Worm (Caenorhabditis elegans) whole organism, L1 larva: ENCODE results near the gene C18F10.2.
A peak's percentile ranks its signal among the peaks of the same experiment; 100 is the strongest.

Experiments
- C16A3.4 ChIP-seq: fragments of 150-350 bp; optimal IDR thresholded peaks from 2 replicates; lab custom pipeline; 2014; ENCODE audit warnings: missing biosample characterization, missing genetic modification characterization
- C34B4.2 ChIP-seq: sonication (generic microtip); optimal IDR thresholded peaks from 2 replicates; lab custom pipeline; 2017; ENCODE audit warnings: mild to moderate bottlenecking, missing genetic modification characterization, missing compliant biosample characterization
- Y116A8C.19 ChIP-seq: sonication (generic microtip); optimal IDR thresholded peaks from 2 replicates; lab custom pipeline; 2016; ENCODE audit warnings: missing compliant biosample characterization, missing genetic modification characterization, borderline replicate concordance
- aha-1 ChIP-seq: fragments of 150-350 bp; optimal IDR thresholded peaks from 2 replicates; lab custom pipeline; 2014; ENCODE audit warnings: missing biosample characterization, missing genetic modification characterization
- ama-1 ChIP-seq: fragments of 150-350 bp; optimal IDR thresholded peaks from 2 replicates; lab custom pipeline; 2014
- blmp-1 ChIP-seq: fragments of 150-350 bp; optimal IDR thresholded peaks from 2 replicates; lab custom pipeline; 2014; ENCODE audit warnings: missing biosample characterization, missing genetic modification characterization
- ceh-82 ChIP-seq, 3 experiments: fragments of 150-350 bp in 1 of 3; sonication (generic microtip) in 2 of 3; optimal IDR thresholded peaks; 2 replicates each; lab custom pipeline; 2014 to 2017; ENCODE audit warnings: missing biosample characterization in 3 of 3, missing genetic modification characterization in 3 of 3
- ces-1 ChIP-seq: fragments of 150-350 bp; optimal IDR thresholded peaks from 2 replicates; lab custom pipeline; 2014; ENCODE audit warnings: missing biosample characterization, missing genetic modification reagents, missing genetic modification characterization
- dpl-1 ChIP-seq, 3 experiments: fragments of 150-350 bp in 2 of 3; sonication (generic microtip) in 1 of 3; optimal IDR thresholded peaks; 2 replicates each; lab custom pipeline; 2014 to 2017; ENCODE audit warnings: missing biosample characterization in 3 of 3, missing genetic modification characterization in 3 of 3, missing genetic modification reagents in 3 of 3
- dsc-1 ChIP-seq: sonication (generic microtip); optimal IDR thresholded peaks from 2 replicates; lab custom pipeline; 2016; ENCODE audit warnings: mild to moderate bottlenecking, missing genetic modification characterization, missing compliant biosample characterization
- efl-1 ChIP-seq, 4 experiments: fragments of 150-350 bp; optimal IDR thresholded peaks in 3 of 4; peaks in 1 of 4; 1 replicate in 1 of 4; 2 replicates in 3 of 4; lab custom pipeline; 2014; ENCODE audit warnings: missing biosample characterization in 2 of 4, missing genetic modification characterization in 2 of 4, missing genetic modification reagents in 2 of 4
- egl-13 ChIP-seq: sonication (generic microtip); optimal IDR thresholded peaks from 2 replicates; lab custom pipeline; 2016; ENCODE audit warnings: missing genotype, missing genetic modification reagents, missing genetic modification characterization, missing compliant biosample characterization
- egl-27 ChIP-seq, 2 experiments: fragments of 150-350 bp in 1 of 2; sonication (generic microtip); optimal IDR thresholded peaks; 3 replicates each; lab custom pipeline; 2017 to 2018; ENCODE audit warnings: missing biosample characterization in 2 of 2, missing genetic modification characterization in 2 of 2, missing genetic modification reagents in 2 of 2
- elt-2 ChIP-seq: sonication (generic microtip); optimal IDR thresholded peaks from 2 replicates; lab custom pipeline; 2016; ENCODE audit warnings: missing genetic modification characterization, mild to moderate bottlenecking, inconsistent platforms, missing compliant biosample characterization, missing genetic modification reagents
- elt-3 ChIP-seq, 6 experiments: fragments of 150-350 bp in 1 of 6; sonication (generic microtip); optimal IDR thresholded peaks; 2 replicates each; lab custom pipeline; 2017 to 2018; ENCODE audit warnings: missing biosample characterization in 6 of 6, missing genetic modification characterization in 6 of 6, inconsistent platforms in 1 of 6
- ets-5 ChIP-seq: fragments of 200-800 bp; sonication (Bioruptor generic); IDR thresholded peaks from 2 replicates; pipeline ENCODE4 v1.3.6; 2022; ENCODE audit warnings: missing genetic modification characterization, missing compliant biosample characterization
- fos-1 ChIP-seq: fragments of 150-350 bp; optimal IDR thresholded peaks from 2 replicates; lab custom pipeline; 2014; ENCODE audit warnings: missing biosample characterization, missing genetic modification characterization
- grh-1 ChIP-seq: fragments of 200-800 bp; sonication (Bioruptor generic); IDR thresholded peaks from 2 replicates; pipeline ENCODE4 v1.3.6; 2022; ENCODE audit warnings: missing genetic modification reagents, missing genetic modification characterization, missing compliant biosample characterization
- hlh-17 ChIP-seq: fragments of 200-800 bp; sonication (Bioruptor generic); optimal IDR thresholded peaks from 2 replicates; lab custom pipeline; 2018; ENCODE audit warnings: missing genetic modification characterization, mild to moderate bottlenecking, missing compliant biosample characterization, moderate library complexity, borderline replicate concordance
- hlh-4 ChIP-seq: sonication (generic microtip); optimal IDR thresholded peaks from 2 replicates; lab custom pipeline; 2016; ENCODE audit warnings: mild to moderate bottlenecking, missing genetic modification characterization, missing compliant biosample characterization
- lin-15B ChIP-seq: fragments of 150-350 bp; sonication (generic microtip); optimal IDR thresholded peaks from 3 replicates; lab custom pipeline; 2014; ENCODE audit warnings: missing biosample characterization, missing genetic modification characterization
- lin-35 ChIP-seq, 2 experiments: fragments of 150-350 bp; optimal IDR thresholded peaks; 2 replicates each; lab custom pipeline; 2014; ENCODE audit warnings: missing biosample characterization in 2 of 2, missing genetic modification characterization in 2 of 2, missing genetic modification reagents in 2 of 2
- lsy-2 ChIP-seq, 2 experiments: fragments of 150-350 bp; optimal IDR thresholded peaks; 2 replicates each; lab custom pipeline; 2014; ENCODE audit warnings: missing biosample characterization in 2 of 2, missing genetic modification characterization in 2 of 2
- mdl-1 ChIP-seq, 2 experiments: fragments of 150-350 bp; optimal IDR thresholded peaks; 2 replicates each; lab custom pipeline; 2014 to 2017; ENCODE audit warnings: missing biosample characterization in 2 of 2, missing genetic modification characterization in 2 of 2, inconsistent platforms in 1 of 2
- mep-1 ChIP-seq: fragments of 150-350 bp; optimal IDR thresholded peaks from 2 replicates; lab custom pipeline; 2014; ENCODE audit warnings: missing biosample characterization, missing genetic modification characterization
- nhr-28 ChIP-seq: fragments of 150-350 bp; optimal IDR thresholded peaks from 2 replicates; lab custom pipeline; 2014; ENCODE audit warnings: missing biosample characterization, missing genetic modification characterization
- nhr-47 ChIP-seq: sonication (generic microtip); optimal IDR thresholded peaks from 2 replicates; lab custom pipeline; 2016; ENCODE audit warnings: mild to moderate bottlenecking, missing genetic modification characterization, moderate library complexity, missing compliant biosample characterization
- nhr-85 ChIP-seq: sonication (generic microtip); peaks from one replicate; lab custom pipeline; 2016; ENCODE audit warnings: missing genetic modification characterization, inconsistent platforms, missing compliant biosample characterization
- nhr-90 ChIP-seq: sonication (generic microtip); optimal IDR thresholded peaks from 2 replicates; lab custom pipeline; 2016; ENCODE audit warnings: mild to moderate bottlenecking, missing genetic modification characterization, missing compliant biosample characterization; ENCODE audit not compliant: poor library complexity
- pqm-1 ChIP-seq: sonication (generic microtip); optimal IDR thresholded peaks from 3 replicates; lab custom pipeline; 2017; ENCODE audit warnings: missing biosample characterization, missing genetic modification characterization
- skn-1 ChIP-seq: fragments of 150-350 bp; optimal IDR thresholded peaks from 2 replicates; lab custom pipeline; 2014; ENCODE audit warnings: missing biosample characterization, missing genetic modification characterization
- sup-37 ChIP-seq: fragments of 200-800 bp; sonication (Bioruptor generic); optimal IDR thresholded peaks from 2 replicates; lab custom pipeline; 2018; ENCODE audit warnings: mild to moderate bottlenecking, missing genetic modification characterization, missing compliant biosample characterization
- unc-130 ChIP-seq: fragments of 150-350 bp; optimal IDR thresholded peaks from 2 replicates; lab custom pipeline; 2017; ENCODE audit warnings: missing biosample characterization, missing genetic modification characterization, inconsistent platforms
- unc-30 ChIP-seq: sonication (generic microtip); optimal IDR thresholded peaks from 2 replicates; lab custom pipeline; 2017; ENCODE audit warnings: missing biosample characterization, missing genetic modification characterization
- unc-86 ChIP-seq: sonication (generic microtip); optimal IDR thresholded peaks from 2 replicates; lab custom pipeline; 2016; ENCODE audit warnings: missing genetic modification characterization, missing compliant biosample characterization
- vab-15 ChIP-seq: sonication (generic microtip); optimal IDR thresholded peaks from 2 replicates; lab custom pipeline; 2017; ENCODE audit warnings: missing genotype, mild to moderate bottlenecking, missing genetic modification characterization, missing compliant biosample characterization
- xbp-1 ChIP-seq: sonication (generic microtip); optimal IDR thresholded peaks from 2 replicates; lab custom pipeline; 2016; ENCODE audit warnings: missing genetic modification characterization, missing compliant biosample characterization
- ztf-11 ChIP-seq, 2 experiments: sonication (generic microtip); optimal IDR thresholded peaks; 2 replicates each; lab custom pipeline; 2016 to 2017; ENCODE audit warnings: missing genetic modification characterization in 2 of 2, missing biosample characterization in 1 of 2, missing compliant biosample characterization in 1 of 2

C18F10.2 gene

DNA sequence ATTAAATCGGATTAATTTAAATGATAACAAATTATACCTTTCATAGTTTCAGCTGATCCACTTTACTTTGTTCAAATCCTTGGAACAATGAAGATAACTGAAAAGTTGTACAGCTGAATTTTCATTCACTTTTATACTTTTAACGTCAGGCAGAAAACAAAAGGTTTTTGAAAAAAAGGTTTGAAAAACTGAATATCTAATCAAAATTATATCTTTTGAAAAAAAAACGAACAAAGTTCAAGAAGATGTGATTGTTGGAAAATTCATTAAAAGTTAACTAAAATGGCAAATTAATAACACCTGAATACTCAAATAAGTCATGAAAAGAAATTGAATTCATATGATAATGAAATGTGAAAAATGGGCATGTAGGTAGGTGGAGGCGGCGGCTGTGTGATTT lies 36.3 kb upstream of the C18F10.2 start, which contains the start of gene T12A2.21:
TSS of gene T12A2.21 (minus strand) at position 101 of the 400 bp plus-strand sequence.
- no peak for TF ChIP-seq blmp-1

DNA sequence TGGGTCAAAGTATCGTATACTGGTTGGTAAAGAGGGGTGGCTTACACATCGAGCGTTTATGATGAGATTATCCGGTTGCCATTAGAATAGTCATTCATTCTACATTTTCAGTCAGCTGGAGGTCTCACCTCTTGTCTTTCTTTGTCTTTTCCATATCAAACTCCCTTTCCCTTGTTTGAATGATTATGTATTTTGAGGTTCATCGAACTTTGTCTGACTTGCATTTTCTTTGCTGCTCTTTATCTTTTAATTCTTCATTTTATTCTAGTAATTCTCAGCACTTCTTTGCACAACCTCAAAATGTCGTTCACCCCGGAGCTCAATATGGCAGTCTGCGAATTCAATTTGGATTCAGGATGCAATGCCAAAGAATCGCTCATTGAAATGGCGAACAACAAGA lies 32.4 kb upstream of the C18F10.2 start, which contains the start of gene T12A2.3:
TSS of gene T12A2.3 (plus strand) at position 301 of the 400 bp plus-strand sequence.
- no peak for TF ChIP-seq ces-1 (GFP tag; lab: Kevin White, UChicago)
- no peak for TF ChIP-seq efl-1 (optimal IDR thresholded peaks at IDR 0.05; lab: Kevin White, UChicago)
- TF ChIP-seq efl-1 (GFP tag; optimal IDR thresholded peaks at IDR 0.05 in 1 of 2; lab: Kevin White, UChicago), result no peak
- no peak for TF ChIP-seq egl-27 (tag; optimal IDR thresholded peaks at IDR 0.05; lab: Kevin White, UChicago)
- no peak for TF ChIP-seq pqm-1
- no peak for TF ChIP-seq elt-3 (tag; optimal IDR thresholded peaks at IDR 0.05; lab: Kevin White, UChicago)
- no peak for TF ChIP-seq unc-130 (tag; lab: Kevin White, UChicago)
- no peak for TF ChIP-seq unc-30 (tag; lab: Kevin White, UChicago)
- no peak for TF ChIP-seq unc-86 (tag; lab: Kevin White, UChicago)
- TF ChIP-seq Y116A8C.19 (tag; lab: Kevin White, UChicago), result no peak
- no peak for TF ChIP-seq ets-5 (GFP tag; lab: Robert Waterston, UW)
- TF ChIP-seq sup-37 (GFP tag; lab: Kevin White, UChicago), result no peak
- TF ChIP-seq nhr-28, result no peak
- no peak for TF ChIP-seq ceh-82 (tag; optimal IDR thresholded peaks at IDR 0.05; lab: Kevin White, UChicago)
- TF ChIP-seq xbp-1 (tag; lab: Kevin White, UChicago), result no peak

ce11 chrIII:6245728-6246127 lies 27.2 kb upstream of the C18F10.2 start, which contains the start of gene bcas-2:
Gene bcas-2 (minus strand): TSS chrIII:6245828.
- no peak for TF ChIP-seq nhr-47 (tag; lab: Kevin White, UChicago)
- no peak for TF ChIP-seq mdl-1 (tag; optimal IDR thresholded peaks at IDR 0.05; lab: Kevin White, UChicago)
- TF ChIP-seq vab-15, result no peak
- no peak for TF ChIP-seq nhr-85 (tag; lab: Kevin White, UChicago)
- TF ChIP-seq grh-1 (GFP tag; lab: Robert Waterston, UW), result no peak
- no peak for TF ChIP-seq xbp-1 (tag; lab: Kevin White, UChicago)
- TF ChIP-seq ztf-11 (tag; optimal IDR thresholded peaks at IDR 0.05; lab: Kevin White, UChicago), result no peak
- no peak for TF ChIP-seq ama-1 (lab: Kevin White, UChicago)
- no peak for TF ChIP-seq fos-1 (tag; lab: Kevin White, UChicago)
- TF ChIP-seq nhr-90 (tag; lab: Kevin White, UChicago), result no peak
- no peak for TF ChIP-seq skn-1 (tag; lab: Kevin White, UChicago)
- no peak for TF ChIP-seq mep-1 (tag; lab: Kevin White, UChicago)

DNA sequence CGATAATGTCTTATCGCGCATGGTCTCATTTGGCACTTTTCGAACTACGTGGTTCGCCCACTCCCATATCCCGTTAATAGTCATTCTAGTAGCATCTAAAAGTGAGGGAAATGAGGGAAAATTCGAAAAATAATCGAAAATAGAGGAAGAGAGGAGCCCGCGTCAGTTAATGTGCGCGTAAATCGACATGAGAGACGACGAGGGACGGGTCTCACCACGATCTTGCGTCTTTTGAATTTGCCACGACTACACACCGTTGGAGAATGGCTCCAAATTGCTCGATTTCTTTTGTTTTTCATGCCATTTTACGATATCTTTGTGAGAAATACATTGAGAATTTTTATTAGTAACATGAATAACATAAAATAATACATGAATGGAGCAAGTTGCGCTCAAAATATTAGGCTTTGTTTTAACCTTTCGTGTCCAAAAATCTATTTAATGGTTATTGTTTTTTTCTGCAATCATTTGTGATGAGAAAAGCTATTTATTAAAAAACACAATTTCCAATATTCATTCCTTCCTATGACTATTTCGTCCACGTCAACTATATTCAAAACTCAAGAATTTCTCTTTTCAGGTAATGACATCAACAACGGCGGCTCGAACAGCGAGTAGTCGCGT lies 24.8 kb upstream of the C18F10.2 start, which contains the start of the genes gen-1 and stt-3:
TSS of gene gen-1 (minus strand) at position 95 of the 624 bp plus-strand sequence.
TSS of gene stt-3 (plus strand) at position 574 of the 624 bp plus-strand sequence.
- TF ChIP-seq efl-1 (optimal IDR thresholded peaks at IDR 0.05; lab: Kevin White, UChicago), result peak; percentile 46 to 50
- peak; percentile 21 to 90 for TF ChIP-seq efl-1 (GFP tag; optimal IDR thresholded peaks at IDR 0.05 in 1 of 2; lab: Kevin White, UChicago)
- TF ChIP-seq lin-15B (tag; lab: Kevin White, UChicago), result peak; percentile 1
- peak in 1 of 2 experiments; percentile 48 for TF ChIP-seq lsy-2 (tag; optimal IDR thresholded peaks at IDR 0.05; lab: Kevin White, UChicago)
- TF ChIP-seq dsc-1 (tag; lab: Kevin White, UChicago), result no peak
- no peak for TF ChIP-seq C34B4.2 (tag; lab: Kevin White, UChicago)
- TF ChIP-seq hlh-4, result no peak
- peak; percentile 2 for TF ChIP-seq xbp-1 (tag; lab: Kevin White, UChicago)
- no peak for TF ChIP-seq hlh-17 (GFP tag; lab: Kevin White, UChicago)
- no peak for TF ChIP-seq egl-13 (tag; lab: Kevin White, UChicago)
- TF ChIP-seq elt-3 (tag; optimal IDR thresholded peaks at IDR 0.05; lab: Kevin White, UChicago), result no peak
- peak; percentile 2 to 65 for TF ChIP-seq lin-35 (GFP tag; optimal IDR thresholded peaks at IDR 0.05; lab: Kevin White, UChicago)
- TF ChIP-seq ceh-82 (tag; optimal IDR thresholded peaks at IDR 0.05; lab: Kevin White, UChicago), result no peak
- no peak for TF ChIP-seq elt-2 (tag; lab: Kevin White, UChicago)
- TF ChIP-seq C16A3.4 (tag; lab: Kevin White, UChicago), result no peak
- TF ChIP-seq aha-1 (tag; lab: Kevin White, UChicago), result no peak
- no peak for TF ChIP-seq nhr-28
- peak in 2 of 3 experiments; percentile 42 to 56 for TF ChIP-seq dpl-1 (GFP tag; optimal IDR thresholded peaks at IDR 0.05; lab: Kevin White, UChicago)
